Worm (Caenorhabditis elegans) whole organism, late embryonic: ENCODE measurements around the gene lip-1.
"Not testable (repeated sequence)": the region's sequence is repeated elsewhere in the genome, so short reads cannot be mapped to it uniquely, and the experiment has no call there.

Experiments used
- F13H6.1 ChIP-seq: sonication (generic microtip); optimal IDR thresholded peaks from 2 replicates; lab custom pipeline; 2016; ENCODE audit warnings: missing genetic modification characterization, missing compliant biosample characterization
- K09A11.1 ChIP-seq: sonication (generic microtip); optimal IDR thresholded peaks from 2 replicates; lab custom pipeline; 2017; ENCODE audit warnings: antibody characterized with exemption, mild to moderate bottlenecking, missing genetic modification characterization, missing compliant biosample characterization; ENCODE audit not compliant: insufficient read depth
- T23F11.4 ChIP-seq: fragments of 200-800 bp; sonication (Bioruptor generic); optimal IDR thresholded peaks from 2 replicates; lab custom pipeline; 2018; ENCODE audit warnings: mild to moderate bottlenecking, missing genetic modification characterization, missing compliant biosample characterization
- ahr-1 ChIP-seq: sonication (generic microtip); optimal IDR thresholded peaks from 2 replicates; lab custom pipeline; 2016; ENCODE audit warnings: missing genetic modification characterization, missing compliant biosample characterization
- ama-1 ChIP-seq: fragments of 150-350 bp; optimal IDR thresholded peaks from 2 replicates; lab custom pipeline; 2014
- ceh-22 ChIP-seq: sonication (generic microtip); optimal IDR thresholded peaks from 2 replicates; lab custom pipeline; 2017; ENCODE audit warnings: missing biosample characterization, missing genetic modification characterization
- ceh-24 ChIP-seq: sonication (generic microtip); optimal IDR thresholded peaks from 2 replicates; lab custom pipeline; 2016; ENCODE audit warnings: mild to moderate bottlenecking, missing genetic modification characterization, missing compliant biosample characterization
- ceh-30 ChIP-seq: fragments of 150-350 bp; optimal IDR thresholded peaks from 2 replicates; lab custom pipeline; 2014; ENCODE audit warnings: missing biosample characterization, missing genetic modification characterization
- ceh-31 ChIP-seq: sonication (generic microtip); optimal IDR thresholded peaks from 2 replicates; lab custom pipeline; 2016; ENCODE audit warnings: missing genetic modification characterization, missing compliant biosample characterization
- ceh-34 ChIP-seq: sonication (generic microtip); optimal IDR thresholded peaks from 2 replicates; lab custom pipeline; 2016; ENCODE audit warnings: mild to moderate bottlenecking, missing genetic modification characterization, missing compliant biosample characterization
- ceh-9 ChIP-seq: sonication (generic microtip); optimal IDR thresholded peaks from 2 replicates; lab custom pipeline; 2016; ENCODE audit warnings: mild to moderate bottlenecking, missing genetic modification characterization, inconsistent platforms, missing compliant biosample characterization
- che-1 ChIP-seq: sonication (generic microtip); optimal IDR thresholded peaks from 2 replicates; lab custom pipeline; 2016; ENCODE audit warnings: mild to moderate bottlenecking, missing genetic modification characterization, missing compliant biosample characterization
- dmd-4 ChIP-seq: sonication (generic microtip); optimal IDR thresholded peaks from 2 replicates; lab custom pipeline; 2016; ENCODE audit warnings: borderline replicate concordance, missing genetic modification characterization, missing compliant biosample characterization
- elt-2 ChIP-seq: sonication (generic microtip); optimal IDR thresholded peaks from 2 replicates; lab custom pipeline; 2016; ENCODE audit warnings: missing genetic modification reagents, missing genetic modification characterization, missing compliant biosample characterization
- elt-4 ChIP-seq: sonication (generic microtip); optimal IDR thresholded peaks from 2 replicates; lab custom pipeline; 2016; ENCODE audit warnings: missing genetic modification characterization, missing compliant biosample characterization
- ets-4 ChIP-seq: sonication (generic microtip); optimal IDR thresholded peaks from 2 replicates; lab custom pipeline; 2016; ENCODE audit warnings: missing genetic modification characterization, missing compliant biosample characterization
- fax-1 ChIP-seq: sonication (generic microtip); optimal IDR thresholded peaks from 2 replicates; lab custom pipeline; 2016; ENCODE audit warnings: missing genotype, missing genetic modification characterization, missing compliant biosample characterization
- fkh-10 ChIP-seq: fragments of 150-350 bp; optimal IDR thresholded peaks from 2 replicates; lab custom pipeline; 2014; ENCODE audit warnings: missing biosample characterization, missing genetic modification reagents, missing genetic modification characterization
- fkh-6 ChIP-seq: sonication (generic microtip); optimal IDR thresholded peaks from 2 replicates; lab custom pipeline; 2016; ENCODE audit warnings: missing genetic modification characterization, missing compliant biosample characterization
- gmeb-2 ChIP-seq: sonication (generic microtip); optimal IDR thresholded peaks from 2 replicates; lab custom pipeline; 2016; ENCODE audit warnings: missing genetic modification characterization, inconsistent platforms, missing compliant biosample characterization
- hlh-6 ChIP-seq: sonication (generic microtip); optimal IDR thresholded peaks from 2 replicates; lab custom pipeline; 2016; ENCODE audit warnings: missing genotype, missing genetic modification characterization, missing compliant biosample characterization
- lim-6 ChIP-seq: sonication (generic microtip); optimal IDR thresholded peaks from 2 replicates; lab custom pipeline; 2016; ENCODE audit warnings: missing genetic modification characterization, missing compliant biosample characterization
- madf-2 ChIP-seq: sonication (generic microtip); optimal IDR thresholded peaks from 2 replicates; lab custom pipeline; 2017; ENCODE audit warnings: missing genetic modification characterization, missing compliant biosample characterization
- mec-3 ChIP-seq: sonication (generic microtip); optimal IDR thresholded peaks from 2 replicates; lab custom pipeline; 2016; ENCODE audit warnings: borderline replicate concordance, missing genetic modification characterization, missing compliant biosample characterization
- nhr-232 ChIP-seq: sonication (generic microtip); optimal IDR thresholded peaks from 2 replicates; lab custom pipeline; 2016; ENCODE audit warnings: missing genetic modification characterization, missing compliant biosample characterization
- pag-3 ChIP-seq: sonication (generic microtip); optimal IDR thresholded peaks from 2 replicates; lab custom pipeline; 2016; ENCODE audit warnings: missing compliant biosample characterization, missing genetic modification characterization, borderline replicate concordance
- pat-9 ChIP-seq: fragments of 200-800 bp; sonication (Bioruptor generic); optimal IDR thresholded peaks from 2 replicates; lab custom pipeline; 2018; ENCODE audit warnings: mild to moderate bottlenecking, missing genetic modification characterization, moderate library complexity, missing compliant biosample characterization
- pqm-1 ChIP-seq: sonication (generic microtip); optimal IDR thresholded peaks from 2 replicates; lab custom pipeline; 2016; ENCODE audit warnings: missing genetic modification characterization, missing compliant biosample characterization
- rnt-1 ChIP-seq: sonication (generic microtip); optimal IDR thresholded peaks from 2 replicates; lab custom pipeline; 2016; ENCODE audit warnings: missing genetic modification characterization, missing compliant biosample characterization
- sox-2 ChIP-seq: fragments of 200-800 bp; sonication (Bioruptor generic); IDR thresholded peaks from 2 replicates; pipeline ENCODE4 v1.3.6; 2022; ENCODE audit warnings: missing genetic modification reagents, missing genetic modification characterization, missing compliant biosample characterization
- sox-4 ChIP-seq: sonication (generic microtip); optimal IDR thresholded peaks from 2 replicates; lab custom pipeline; 2017; ENCODE audit warnings: mild to moderate bottlenecking, missing genetic modification characterization, inconsistent platforms, missing compliant biosample characterization
- tbx-2 ChIP-seq: sonication (generic microtip); optimal IDR thresholded peaks from 2 replicates; lab custom pipeline; 2016; ENCODE audit warnings: missing genetic modification characterization, missing compliant biosample characterization
- ttx-3 ChIP-seq: sonication (generic microtip); optimal IDR thresholded peaks from 2 replicates; lab custom pipeline; 2016; ENCODE audit warnings: missing genetic modification reagents, missing genetic modification characterization, missing compliant biosample characterization
- unc-3 ChIP-seq, 2 experiments: fragments of 200-800 bp in 1 of 2; sonication (Bioruptor generic) in 1 of 2; sonication (generic microtip) in 1 of 2; conservative IDR thresholded peaks in 1 of 2; optimal IDR thresholded peaks in 1 of 2; 2 replicates each; pipeline versions ENCODE4 v1.3.6 to Lab custom; 2016 to 2022; ENCODE audit warnings: missing compliant biosample characterization in 2 of 2, missing genetic modification characterization in 2 of 2, missing genetic modification reagents in 1 of 2
- unc-55 ChIP-seq: sonication (generic microtip); optimal IDR thresholded peaks from 2 replicates; lab custom pipeline; 2017; ENCODE audit warnings: missing biosample characterization, missing genetic modification reagents, missing genetic modification characterization
- unc-86 ChIP-seq: sonication (generic microtip); optimal IDR thresholded peaks from 2 replicates; lab custom pipeline; 2016; ENCODE audit warnings: missing genetic modification characterization, missing compliant biosample characterization
- zip-5 ChIP-seq: sonication (generic microtip); optimal IDR thresholded peaks from 2 replicates; lab custom pipeline; 2016; ENCODE audit warnings: missing genetic modification characterization, missing compliant biosample characterization
- ztf-16 ChIP-seq: sonication (generic microtip); optimal IDR thresholded peaks from 2 replicates; lab custom pipeline; 2017; ENCODE audit warnings: missing genetic modification characterization, missing compliant biosample characterization

lip-1 gene

ce11 chrIV:6824622-6825021, 18.1 kb upstream of the lip-1 start, which contains the start of gene H20E11.3:
Gene H20E11.3, plus strand, starts transcription at chrIV:6824816.
- TF ChIP-seq sox-4 (tag; lab: Kevin White, UChicago) (no peak), ztf-16 (tag; lab: Kevin White, UChicago) (no peak), dmd-4 (tag; lab: Kevin White, UChicago) (no peak), hlh-6 (tag; lab: Kevin White, UChicago) (no peak), ets-4 (no peak), unc-86 (tag; lab: Kevin White, UChicago) (no peak), fax-1 (tag; lab: Kevin White, UChicago) (no peak)

- not testable (repeated sequence) for TF ChIP-seq ttx-3; ceh-22 (tag; lab: Kevin White, UChicago); fkh-6
Observed at ce11 chrIV:6827477-6827876, 15.3 kb upstream of the lip-1 start, which contains the start of gene H20E11.2. Gene H20E11.2, plus strand, starts transcription at chrIV:6827777.

ce11 chrIV:6829902-6830301, 12.9 kb upstream of the lip-1 start, which contains the start of gene H20E11.1:
Gene H20E11.1, plus strand, starts transcription at chrIV:6830145.
- TF ChIP-seq pag-3 (tag; lab: Kevin White, UChicago) (no peak), pat-9 (tag; lab: Kevin White, UChicago) (no peak), mec-3 (tag; lab: Kevin White, UChicago) (no peak), che-1 (tag; lab: Kevin White, UChicago) (no peak), gmeb-2 (no peak), F13H6.1 (tag; lab: Kevin White, UChicago) (no peak), elt-4 (tag; lab: Kevin White, UChicago) (no peak), dmd-4 (tag; lab: Kevin White, UChicago) (no peak), ama-1 (lab: Kevin White, UChicago) (no peak), sox-4 (tag; lab: Kevin White, UChicago) (no peak), unc-3 (GFP tag; conservative IDR thresholded peaks at IDR 0.05; lab: Robert Waterston, UW) (no peak), unc-3 (tag; optimal IDR thresholded peaks at IDR 0.05; lab: Kevin White, UChicago) (no peak), ceh-24 (no peak), fkh-10 (no peak), lim-6 (no peak), K09A11.1 (tag; lab: Kevin White, UChicago) (no peak), ceh-9 (tag; lab: Kevin White, UChicago) (no peak), elt-2 (no peak)

- TF ChIP-seq ahr-1 (tag; lab: Kevin White, UChicago) (no peak), zip-5 (tag; lab: Kevin White, UChicago) (no peak), nhr-232 (tag; lab: Kevin White, UChicago) (no peak), ceh-9 (tag; lab: Kevin White, UChicago) (no peak)
- TF ChIP-seq, all 69 proteins: peak for 0
Observed at ce11 chrIV:6832194-6832593, 10.6 kb upstream of the lip-1 start.

- no peak for TF ChIP-seq ceh-22 (tag; lab: Kevin White, UChicago)
- no peak for TF ChIP-seq unc-55
- no peak for TF ChIP-seq zip-5 (tag; lab: Kevin White, UChicago)
- TF ChIP-seq tbx-2 (tag; lab: Kevin White, UChicago): no peak
- no peak for TF ChIP-seq T23F11.4 (GFP tag; lab: Kevin White, UChicago)
- TF ChIP-seq ceh-31 (tag; lab: Kevin White, UChicago): no peak
- TF ChIP-seq pqm-1 (tag; lab: Kevin White, UChicago): no peak
- no peak for TF ChIP-seq sox-2 (GFP tag; lab: Robert Waterston, UW)
- TF ChIP-seq rnt-1 (tag; lab: Kevin White, UChicago): no peak
- no peak for TF ChIP-seq fkh-10
- TF ChIP-seq ceh-34 (tag; lab: Kevin White, UChicago): no peak
- TF ChIP-seq F13H6.1 (tag; lab: Kevin White, UChicago): no peak
- no peak for TF ChIP-seq ceh-30
- no peak for TF ChIP-seq ahr-1 (tag; lab: Kevin White, UChicago)
- no peak for TF ChIP-seq madf-2 (tag; lab: Kevin White, UChicago)
- TF ChIP-seq fkh-6: no peak
Observed at ce11 chrIV:6833617-6834016, 9.1 kb upstream of the lip-1 start.
